Worm (Caenorhabditis elegans) whole organism, young adult: Measurements from ENCODE around the gene W01D2.3.

Source experiments
- B0019.2 ChIP-seq: fragments of 200-800 bp; sonication (Bioruptor generic); conservative IDR thresholded peaks from 2 replicates; pipeline ENCODE4 v1.3.6; 2022; ENCODE audit warnings: missing genetic modification reagents, missing genetic modification characterization, missing compliant biosample characterization
- C17E4.6 ChIP-seq: fragments of 200-800 bp; sonication (Bioruptor generic); IDR thresholded peaks from 2 replicates; pipeline ENCODE4 v1.3.6; 2022; ENCODE audit warnings: missing genetic modification reagents, missing genetic modification characterization, missing compliant biosample characterization
- F33H1.4 ChIP-seq: fragments of 200-800 bp; sonication (Bioruptor generic); IDR thresholded peaks from 2 replicates; pipeline ENCODE4 v1.3.6; 2022; ENCODE audit warnings: missing genetic modification reagents, missing genetic modification characterization, missing compliant biosample characterization
- F55B11.4 ChIP-seq: sonication (generic microtip); optimal IDR thresholded peaks from 2 replicates; lab custom pipeline; 2016; ENCODE audit warnings: missing compliant biosample characterization, missing genetic modification characterization, borderline replicate concordance; ENCODE audit not compliant: insufficient read depth
- K12H6.12 ChIP-seq: fragments of 200-800 bp; sonication (Bioruptor generic); optimal IDR thresholded peaks from 2 replicates; lab custom pipeline; 2018; ENCODE audit warnings: mild to moderate bottlenecking, missing genetic modification characterization, missing compliant biosample characterization
- T26A5.8 ChIP-seq: sonication (generic microtip); optimal IDR thresholded peaks from 2 replicates; lab custom pipeline; 2016; ENCODE audit warnings: missing genetic modification characterization, missing compliant biosample characterization
- Y53G8AR.9 ChIP-seq: fragments of 200-800 bp; sonication (Bioruptor generic); conservative IDR thresholded peaks from 2 replicates; pipeline ENCODE4 v1.3.6; 2022; ENCODE audit warnings: missing genetic modification reagents, missing genetic modification characterization, missing compliant biosample characterization
- Y56A3A.18 ChIP-seq: fragments of 200-800 bp; sonication (Bioruptor generic); IDR thresholded peaks from 2 replicates; pipeline ENCODE4 v1.3.6; 2022; ENCODE audit warnings: missing genetic modification reagents, missing genetic modification characterization, missing compliant biosample characterization
- ama-1 ChIP-seq, 3 experiments: fragments of 150-350 bp in 1 of 3; sonication (generic microtip) in 2 of 3; optimal IDR thresholded peaks; 2 replicates each; lab custom pipeline; 2014 to 2018; ENCODE audit warnings: missing biosample characterization in 2 of 3, missing genetic modification characterization in 2 of 3, missing genetic modification reagents in 2 of 3
- atf-7 ChIP-seq: sonication (generic microtip); optimal IDR thresholded peaks from 2 replicates; lab custom pipeline; 2017; ENCODE audit warnings: mild to moderate bottlenecking, missing genetic modification characterization, missing compliant biosample characterization
- attf-6 ChIP-seq: fragments of 200-800 bp; sonication (Bioruptor generic); IDR thresholded peaks from 2 replicates; pipeline ENCODE4 v1.3.6; 2022; ENCODE audit warnings: missing genetic modification reagents, missing genetic modification characterization, missing compliant biosample characterization
- cebp-1 ChIP-seq, 2 experiments: fragments of 200-800 bp in 1 of 2; sonication (Bioruptor generic) in 1 of 2; sonication (generic microtip) in 1 of 2; IDR thresholded peaks in 1 of 2; optimal IDR thresholded peaks in 1 of 2; 2 replicates each; pipeline versions ENCODE4 v1.3.6 to Lab custom; 2017 to 2022; ENCODE audit warnings: missing compliant biosample characterization in 2 of 2, missing genetic modification characterization in 2 of 2, mild to moderate bottlenecking in 1 of 2, missing genetic modification reagents in 1 of 2, moderate library complexity in 1 of 2
- ceh-27 ChIP-seq: fragments of 200-800 bp; sonication (Bioruptor generic); optimal IDR thresholded peaks from 2 replicates; lab custom pipeline; 2018; ENCODE audit warnings: mild to moderate bottlenecking, missing genetic modification characterization, moderate library complexity, missing compliant biosample characterization
- chd-7 ChIP-seq: sonication (generic microtip); optimal IDR thresholded peaks from 2 replicates; lab custom pipeline; 2016; ENCODE audit warnings: mild to moderate bottlenecking, missing genetic modification characterization, moderate library complexity, missing compliant biosample characterization
- dox-1 ChIP-seq: fragments of 200-800 bp; sonication (Bioruptor generic); IDR thresholded peaks from 2 replicates; pipeline ENCODE4 v1.3.6; 2022; ENCODE audit warnings: missing genetic modification reagents, missing genetic modification characterization, missing compliant biosample characterization
- dpff-1 ChIP-seq: sonication (generic microtip); optimal IDR thresholded peaks from 2 replicates; lab custom pipeline; 2017; ENCODE audit warnings: mild to moderate bottlenecking, missing genetic modification characterization, missing compliant biosample characterization
- efl-1 ChIP-seq: fragments of 150-350 bp; optimal IDR thresholded peaks from 2 replicates; lab custom pipeline; 2014; ENCODE audit warnings: missing biosample characterization, missing genetic modification reagents, missing genetic modification characterization
- egl-44 ChIP-seq: fragments of 200-800 bp; sonication (Bioruptor generic); IDR thresholded peaks from 2 replicates; pipeline ENCODE4 v1.3.6; 2022; ENCODE audit warnings: missing genetic modification reagents, missing genetic modification characterization, missing compliant biosample characterization
- hlh-12 ChIP-seq: sonication (generic microtip); optimal IDR thresholded peaks from 2 replicates; lab custom pipeline; 2016; ENCODE audit warnings: missing genetic modification characterization, missing compliant biosample characterization
- hmg-1.2 ChIP-seq: fragments of 200-800 bp; sonication (Bioruptor generic); IDR thresholded peaks from 2 replicates; pipeline ENCODE4 v1.3.6; 2022; ENCODE audit warnings: missing genetic modification reagents, missing genetic modification characterization, missing compliant biosample characterization
- hsf-1 ChIP-seq: fragments of 200-800 bp; sonication (Bioruptor generic); IDR thresholded peaks from 2 replicates; pipeline ENCODE4 v1.3.6; 2022; ENCODE audit warnings: missing genetic modification reagents, missing genetic modification characterization, missing compliant biosample characterization
- lin-35 ChIP-seq, 3 experiments: fragments of 150-350 bp in 2 of 3; sonication (generic microtip) in 1 of 3; optimal IDR thresholded peaks; 2 replicates each; lab custom pipeline; 2014 to 2018; ENCODE audit warnings: missing biosample characterization in 3 of 3, missing genetic modification characterization in 3 of 3, missing genetic modification reagents in 3 of 3
- lsl-1 ChIP-seq: fragments of 200-800 bp; sonication (Bioruptor generic); optimal IDR thresholded peaks from 2 replicates; lab custom pipeline; 2018; ENCODE audit warnings: mild to moderate bottlenecking, missing genetic modification characterization, moderate library complexity, missing compliant biosample characterization
- lsy-27 ChIP-seq: sonication (generic microtip); optimal IDR thresholded peaks from 2 replicates; lab custom pipeline; 2017; ENCODE audit warnings: missing genetic modification characterization, mild to moderate bottlenecking, missing compliant biosample characterization, antibody characterized with exemption, missing genotype, borderline replicate concordance; ENCODE audit not compliant: insufficient read depth
- madf-6 ChIP-seq: fragments of 200-800 bp; sonication (Bioruptor generic); IDR thresholded peaks from 2 replicates; pipeline ENCODE4 v1.3.6; 2022; ENCODE audit warnings: missing genetic modification reagents, missing genetic modification characterization, missing compliant biosample characterization
- mes-4 ChIP-seq: sonication (generic microtip); optimal IDR thresholded peaks from 2 replicates; lab custom pipeline; 2016; ENCODE audit warnings: missing genotype, missing genetic modification characterization, missing compliant biosample characterization
- nhr-80 ChIP-seq: sonication (generic microtip); optimal IDR thresholded peaks from 2 replicates; lab custom pipeline; 2016; ENCODE audit warnings: missing genetic modification characterization, missing compliant biosample characterization
- rcor-1 ChIP-seq: fragments of 200-800 bp; sonication (Bioruptor generic); IDR thresholded peaks from 2 replicates; pipeline ENCODE4 v1.3.6; 2022; ENCODE audit warnings: missing genetic modification reagents, missing genetic modification characterization, missing compliant biosample characterization
- rpc-1 ChIP-seq, 2 experiments: fragments of 150-350 bp in 1 of 2; sonication (generic microtip) in 1 of 2; optimal IDR thresholded peaks; 2 replicates each; lab custom pipeline; 2014 to 2018; ENCODE audit warnings: missing biosample characterization in 1 of 2, missing genetic modification characterization in 1 of 2, missing genetic modification reagents in 1 of 2, missing genotype in 1 of 2
- sea-2 ChIP-seq: fragments of 200-800 bp; sonication (Bioruptor generic); IDR thresholded peaks from 2 replicates; pipeline ENCODE4 v1.3.6; 2022; ENCODE audit warnings: missing genetic modification characterization, missing compliant biosample characterization
- snpc-3.4 ChIP-seq: sonication (generic microtip); optimal IDR thresholded peaks from 2 replicates; lab custom pipeline; 2017; ENCODE audit warnings: missing genetic modification characterization, mild to moderate bottlenecking, missing compliant biosample characterization, antibody characterized with exemption, moderate library complexity, missing genotype, missing genetic modification reagents
- snpc-4 ChIP-seq, 5 experiments: fragments of 150-350 bp in 1 of 5; sonication (generic microtip) in 4 of 5; optimal IDR thresholded peaks; 2 replicates each; lab custom pipeline; 2014 to 2018; ENCODE audit warnings: missing genetic modification characterization in 5 of 5, missing biosample characterization in 3 of 5, antibody characterized with exemption in 2 of 5, mild to moderate bottlenecking in 2 of 5, missing compliant biosample characterization in 2 of 5, missing genotype in 2 of 5, moderate library complexity in 2 of 5, missing genetic modification reagents in 1 of 5
- tbp1 ChIP-seq: fragments of 200-800 bp; sonication (Bioruptor generic); optimal IDR thresholded peaks from 2 replicates; lab custom pipeline; 2018; ENCODE audit warnings: mild to moderate bottlenecking, missing genetic modification characterization, missing compliant biosample characterization
- unc-62 ChIP-seq: fragments of 150-350 bp; optimal IDR thresholded peaks from 2 replicates; lab custom pipeline; 2014; ENCODE audit warnings: missing biosample characterization, missing genetic modification reagents, missing genetic modification characterization
- zfh-2 ChIP-seq: fragments of 200-800 bp; sonication (Bioruptor generic); conservative IDR thresholded peaks from 2 replicates; pipeline ENCODE4 v1.3.6; 2022; ENCODE audit warnings: missing genetic modification reagents, missing genetic modification characterization, missing compliant biosample characterization

Gene W01D2.3

DNA sequence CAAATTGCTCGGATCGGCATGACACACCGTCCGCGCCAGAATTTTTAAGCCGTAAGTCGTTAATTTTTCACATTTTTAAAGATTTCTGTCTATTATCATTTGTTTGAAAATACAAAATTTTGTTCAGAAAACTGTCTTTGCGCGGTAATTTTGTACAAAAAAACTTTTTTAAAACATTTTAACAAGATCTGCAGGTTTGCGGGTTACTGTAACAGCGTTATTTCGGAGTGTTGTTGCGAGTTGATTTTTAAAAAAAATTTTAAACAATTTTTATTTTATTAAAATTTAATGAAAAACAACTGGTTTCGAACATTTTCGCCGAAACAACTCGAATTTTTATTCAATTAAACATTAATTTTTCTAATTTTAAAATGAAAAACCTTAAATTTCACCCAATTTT lies 9.0 kb upstream of the W01D2.3 start:
- TF ChIP-seq lsl-1 = peak; percentile 69
- TF ChIP-seq rpc-1 (optimal IDR thresholded peaks at IDR 0.05; lab: Kevin White, UChicago) = no peak
- no peak for TF ChIP-seq rpc-1 (tag; optimal IDR thresholded peaks at IDR 0.05; lab: Kevin White, UChicago)
- 0 out of 2 replicates have a peak, but pooled peaks have one; percentile 9 for TF ChIP-seq madf-6 (GFP tag; lab: Robert Waterston, UW)
- TF ChIP-seq, all 124 proteins: peak for 2

DNA sequence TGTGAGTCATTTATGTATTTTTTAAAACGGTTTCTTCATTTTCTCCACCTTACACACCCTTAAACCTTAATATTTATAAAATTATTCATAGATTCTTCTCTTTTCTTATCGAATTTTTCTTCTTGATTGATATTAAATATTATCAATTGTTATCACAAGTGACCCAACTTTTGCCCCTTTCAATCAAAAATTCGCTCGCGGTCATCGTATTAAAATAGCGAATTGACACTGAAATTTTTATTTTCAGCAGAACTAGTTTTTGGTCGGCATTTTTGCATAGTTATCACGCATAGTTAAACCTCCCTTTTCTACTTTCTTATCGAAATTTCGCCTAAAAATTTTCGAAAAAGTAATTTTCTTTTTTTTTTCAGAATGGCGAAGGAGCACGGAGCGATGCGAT lies 8.6 kb upstream of the W01D2.3 start:
- TF ChIP-seq nhr-80 (tag; lab: Kevin White, UChicago) (peak; percentile 84), cebp-1 (GFP tag; IDR thresholded peaks at IDR 0.05; lab: Robert Waterston, UW) (no peak), cebp-1 (tag; optimal IDR thresholded peaks at IDR 0.05; lab: Kevin White, UChicago) (peak; percentile 38), dox-1 (peak; percentile 45; the same call in 1 of the 2 replicates), egl-44 (GFP tag; lab: Robert Waterston, UW) (no peak), unc-62 (peak; percentile 24), sea-2 (no peak), mes-4 (no peak), Y53G8AR.9 (GFP tag; lab: Robert Waterston, UW) (0 out of 2 replicates have a peak, but pooled peaks have one; percentile 39)

DNA sequence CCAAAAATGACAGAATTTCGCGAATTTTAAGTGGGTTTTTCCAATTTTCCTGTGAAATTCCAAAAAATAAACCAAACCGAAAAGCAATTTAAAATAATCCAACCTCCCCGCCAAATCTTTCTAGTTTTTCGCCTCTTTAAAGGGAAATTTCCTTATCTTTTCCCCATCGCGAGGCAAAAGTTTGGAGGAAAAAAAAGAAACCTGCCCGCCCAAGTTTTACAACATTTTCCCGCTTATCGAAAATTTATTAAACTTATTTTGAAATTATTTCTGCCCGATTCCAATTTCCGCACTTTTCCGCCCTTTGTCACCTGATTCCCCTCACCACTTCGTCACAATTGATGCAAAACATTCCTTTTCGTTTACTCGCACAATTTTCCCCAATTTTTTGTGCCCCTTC lies 8.1 kb upstream of the W01D2.3 start, which contains the start of gene osta-3:
osta-3 (plus strand) TSS at position 301 of the 400 bp plus-strand sequence.
- TF ChIP-seq efl-1 = peak; percentile 13
- TF ChIP-seq madf-6 (GFP tag; lab: Robert Waterston, UW) = peak; percentile 54; the same call in 1 of the 2 replicates
- TF ChIP-seq tbp1 (GFP tag; lab: Kevin White, UChicago) = no peak
- TF ChIP-seq, all 124 proteins: peak for 2

- TF ChIP-seq cebp-1 (GFP tag; IDR thresholded peaks at IDR 0.05; lab: Robert Waterston, UW) = 0 out of 2 replicates have a peak, but pooled peaks have one; percentile 12
- TF ChIP-seq cebp-1 (tag; optimal IDR thresholded peaks at IDR 0.05; lab: Kevin White, UChicago) = peak; percentile 45
- no peak for TF ChIP-seq ceh-27 (GFP tag; lab: Kevin White, UChicago)
- TF ChIP-seq nhr-80 (tag; lab: Kevin White, UChicago) = peak; percentile 53
- TF ChIP-seq zfh-2 (GFP tag; lab: Robert Waterston, UW) = 0 out of 2 replicates have a peak, but pooled peaks have one; percentile 21
- no peak for TF ChIP-seq F33H1.4
- TF ChIP-seq snpc-3.4 (tag; lab: Kevin White, UChicago) = no peak
- no peak for TF ChIP-seq T26A5.8 (tag; lab: Kevin White, UChicago)
- peak; percentile 80; the same call in 1 of the 2 replicates for TF ChIP-seq hmg-1.2 (GFP tag; lab: Robert Waterston, UW)
- peak; percentile 38 for TF ChIP-seq unc-62
Measured at ce11 chrII:14811472-14811871, 7.4 kb upstream of the W01D2.3 start.

DNA sequence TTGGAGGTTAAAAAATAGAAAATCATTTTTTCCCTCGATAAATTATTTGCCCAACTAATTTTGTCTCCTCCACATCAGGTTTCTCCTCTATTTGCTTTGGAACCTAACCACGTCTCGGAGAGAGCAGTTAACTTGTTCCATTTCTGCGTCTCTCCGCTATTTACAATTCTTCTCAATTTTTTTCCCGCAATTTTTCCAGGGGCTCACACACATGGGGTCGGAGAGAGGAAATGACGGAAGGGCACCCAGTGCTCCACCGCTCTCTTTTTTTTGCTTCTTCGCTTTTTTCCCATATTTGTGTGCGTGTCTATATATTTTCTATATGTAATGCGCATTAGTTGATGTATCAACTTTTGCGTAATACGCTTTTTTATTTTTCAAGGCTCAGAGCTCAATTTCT lies 6.5 kb upstream of the W01D2.3 start:
- TF ChIP-seq cebp-1 (GFP tag; IDR thresholded peaks at IDR 0.05; lab: Robert Waterston, UW) = no peak
- TF ChIP-seq cebp-1 (tag; optimal IDR thresholded peaks at IDR 0.05; lab: Kevin White, UChicago) = peak; percentile 18
- TF ChIP-seq Y56A3A.18 (GFP tag; lab: Robert Waterston, UW) = no peak
- no peak for TF ChIP-seq lin-35 (GFP tag; optimal IDR thresholded peaks at IDR 0.05; lab: Kevin White, UChicago)
- TF ChIP-seq dox-1 = no peak
- no peak for TF ChIP-seq snpc-4 (GFP tag; optimal IDR thresholded peaks at IDR 0.05; lab: Kevin White, UChicago)
- peak in 1 of 4 experiments; percentile 17 for TF ChIP-seq snpc-4 (tag; optimal IDR thresholded peaks at IDR 0.05; lab: Kevin White, UChicago)
- TF ChIP-seq ama-1 (optimal IDR thresholded peaks at IDR 0.05; lab: Kevin White, UChicago) = no peak
- TF ChIP-seq ama-1 (GFP tag; optimal IDR thresholded peaks at IDR 0.05; lab: Kevin White, UChicago) = no peak
- TF ChIP-seq F55B11.4 (tag; lab: Kevin White, UChicago) = no peak

DNA sequence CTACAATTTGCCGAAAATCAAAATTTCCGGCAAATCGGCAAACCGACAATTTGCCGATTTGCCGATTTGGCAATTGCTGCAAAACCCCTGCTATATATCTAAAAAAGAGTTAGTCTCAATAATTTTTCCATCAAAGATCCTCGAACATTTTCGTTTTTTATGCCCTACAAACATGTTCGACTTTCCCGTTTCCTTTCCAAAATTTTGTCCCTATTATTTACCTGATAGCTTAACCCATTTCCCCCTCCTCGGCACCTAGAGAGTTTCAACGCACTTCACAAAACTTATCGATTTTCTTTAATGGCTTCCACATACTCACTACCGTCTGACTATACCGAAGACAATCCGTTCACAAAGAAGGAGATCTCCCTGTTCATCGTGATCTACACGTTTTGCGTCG lies 4.6 kb upstream of the W01D2.3 start, which contains the start of gene W01D2.6:
W01D2.6 (plus strand) TSS at position 301 of the 400 bp plus-strand sequence.
- TF ChIP-seq lsy-27 = no peak
- TF ChIP-seq rcor-1 (GFP tag; lab: Robert Waterston, UW) = no peak
- TF ChIP-seq C17E4.6 (GFP tag; lab: Robert Waterston, UW) = no peak
- TF ChIP-seq B0019.2 (GFP tag; lab: Robert Waterston, UW) = no peak
- TF ChIP-seq attf-6 = no peak
- TF ChIP-seq dpff-1 (tag; lab: Kevin White, UChicago) = no peak
- no peak for TF ChIP-seq atf-7 (tag; lab: Kevin White, UChicago)
- no peak for TF ChIP-seq K12H6.12 (tag; lab: Kevin White, UChicago)
- no peak for TF ChIP-seq hlh-12 (tag; lab: Kevin White, UChicago)
- TF ChIP-seq hsf-1 (GFP tag; lab: Robert Waterston, UW) = no peak
- TF ChIP-seq chd-7 (tag; lab: Kevin White, UChicago) = no peak
